Worm (Caenorhabditis elegans) whole organism, L1 larva: ENCODE results near the gene sru-6.
A peak's percentile ranks its signal among the peaks of the same experiment; 100 is the strongest.

Source experiments
- C04F5.9 ChIP-seq: sonication (generic microtip); optimal IDR thresholded peaks from 2 replicates; lab custom pipeline; 2016; ENCODE audit warnings: missing genetic modification characterization, missing compliant biosample characterization
- C16A3.4 ChIP-seq: fragments of 150-350 bp; optimal IDR thresholded peaks from 2 replicates; lab custom pipeline; 2014; ENCODE audit warnings: missing biosample characterization, missing genetic modification characterization
- F16B12.6 ChIP-seq: fragments of 150-350 bp; optimal IDR thresholded peaks from 2 replicates; lab custom pipeline; 2014; ENCODE audit warnings: missing biosample characterization, missing genetic modification characterization
- aha-1 ChIP-seq: fragments of 150-350 bp; optimal IDR thresholded peaks from 2 replicates; lab custom pipeline; 2014; ENCODE audit warnings: missing biosample characterization, missing genetic modification characterization
- ama-1 ChIP-seq: fragments of 150-350 bp; optimal IDR thresholded peaks from 2 replicates; lab custom pipeline; 2014
- ceh-63 ChIP-seq: fragments of 200-800 bp; sonication (Bioruptor generic); optimal IDR thresholded peaks from 2 replicates; lab custom pipeline; 2018; ENCODE audit warnings: mild to moderate bottlenecking, missing genetic modification characterization, missing compliant biosample characterization
- ceh-82 ChIP-seq, 3 experiments: fragments of 150-350 bp in 1 of 3; sonication (generic microtip) in 2 of 3; optimal IDR thresholded peaks; 2 replicates each; lab custom pipeline; 2014 to 2017; ENCODE audit warnings: missing biosample characterization in 3 of 3, missing genetic modification characterization in 3 of 3
- ceh-88 ChIP-seq: fragments of 200-800 bp; sonication (Bioruptor generic); IDR thresholded peaks from 2 replicates; pipeline ENCODE4 v1.3.6; 2022; ENCODE audit warnings: missing genetic modification characterization, missing compliant biosample characterization
- ces-1 ChIP-seq: fragments of 150-350 bp; optimal IDR thresholded peaks from 2 replicates; lab custom pipeline; 2014; ENCODE audit warnings: missing biosample characterization, missing genetic modification reagents, missing genetic modification characterization
- dpl-1 ChIP-seq, 3 experiments: fragments of 150-350 bp in 2 of 3; sonication (generic microtip) in 1 of 3; optimal IDR thresholded peaks; 2 replicates each; lab custom pipeline; 2014 to 2017; ENCODE audit warnings: missing biosample characterization in 3 of 3, missing genetic modification characterization in 3 of 3, missing genetic modification reagents in 3 of 3
- dsc-1 ChIP-seq: sonication (generic microtip); optimal IDR thresholded peaks from 2 replicates; lab custom pipeline; 2016; ENCODE audit warnings: mild to moderate bottlenecking, missing genetic modification characterization, missing compliant biosample characterization
- efl-3 ChIP-seq: fragments of 200-800 bp; sonication (Bioruptor generic); optimal IDR thresholded peaks from 2 replicates; lab custom pipeline; 2018; ENCODE audit warnings: mild to moderate bottlenecking, missing genetic modification characterization, missing compliant biosample characterization
- egl-13 ChIP-seq: sonication (generic microtip); optimal IDR thresholded peaks from 2 replicates; lab custom pipeline; 2016; ENCODE audit warnings: missing genotype, missing genetic modification reagents, missing genetic modification characterization, missing compliant biosample characterization
- fkh-10 ChIP-seq: sonication (generic microtip); optimal IDR thresholded peaks from 2 replicates; lab custom pipeline; 2017; ENCODE audit warnings: missing biosample characterization, missing genetic modification reagents, missing genetic modification characterization
- fkh-4 ChIP-seq: sonication (generic microtip); optimal IDR thresholded peaks from 2 replicates; lab custom pipeline; 2016; ENCODE audit warnings: missing compliant biosample characterization, missing genetic modification characterization, borderline replicate concordance
- fos-1 ChIP-seq: fragments of 150-350 bp; optimal IDR thresholded peaks from 2 replicates; lab custom pipeline; 2014; ENCODE audit warnings: missing biosample characterization, missing genetic modification characterization
- lin-13 ChIP-seq: fragments of 150-350 bp; optimal IDR thresholded peaks from 2 replicates; lab custom pipeline; 2014; ENCODE audit warnings: missing biosample characterization, missing genetic modification reagents, missing genetic modification characterization
- lin-14 ChIP-seq: fragments of 200-800 bp; sonication (Bioruptor generic); optimal IDR thresholded peaks from 2 replicates; lab custom pipeline; 2018; ENCODE audit warnings: mild to moderate bottlenecking, missing genetic modification characterization, moderate library complexity, missing compliant biosample characterization
- lin-15B ChIP-seq: fragments of 150-350 bp; sonication (generic microtip); optimal IDR thresholded peaks from 3 replicates; lab custom pipeline; 2014; ENCODE audit warnings: missing biosample characterization, missing genetic modification characterization
- lin-39 ChIP-seq: fragments of 150-350 bp; optimal IDR thresholded peaks from 2 replicates; lab custom pipeline; 2014; ENCODE audit warnings: missing biosample characterization, missing genetic modification reagents, missing genetic modification characterization
- lsy-2 ChIP-seq, 2 experiments: fragments of 150-350 bp; optimal IDR thresholded peaks; 2 replicates each; lab custom pipeline; 2014; ENCODE audit warnings: missing biosample characterization in 2 of 2, missing genetic modification characterization in 2 of 2
- mef-2 ChIP-seq: fragments of 150-350 bp; optimal IDR thresholded peaks from 2 replicates; lab custom pipeline; 2014; ENCODE audit warnings: missing biosample characterization, missing genetic modification characterization
- mep-1 ChIP-seq: fragments of 150-350 bp; optimal IDR thresholded peaks from 2 replicates; lab custom pipeline; 2014; ENCODE audit warnings: missing biosample characterization, missing genetic modification characterization
- nhr-11 ChIP-seq: fragments of 150-350 bp; optimal IDR thresholded peaks from 2 replicates; lab custom pipeline; 2014; ENCODE audit warnings: missing biosample characterization, missing genetic modification characterization
- nhr-12 ChIP-seq: sonication (generic microtip); optimal IDR thresholded peaks from 2 replicates; lab custom pipeline; 2017; ENCODE audit warnings: missing biosample characterization, missing genetic modification characterization
- nhr-19 ChIP-seq: fragments of 200-800 bp; sonication (Bioruptor generic); conservative IDR thresholded peaks from 2 replicates; pipeline ENCODE4 v1.3.6; 2022; ENCODE audit warnings: missing genetic modification characterization, missing compliant biosample characterization
- nhr-237 ChIP-seq: fragments of 150-350 bp; optimal IDR thresholded peaks from 2 replicates; lab custom pipeline; 2014; ENCODE audit warnings: missing biosample characterization, missing genetic modification characterization
- nhr-47 ChIP-seq: sonication (generic microtip); optimal IDR thresholded peaks from 2 replicates; lab custom pipeline; 2016; ENCODE audit warnings: mild to moderate bottlenecking, missing genetic modification characterization, moderate library complexity, missing compliant biosample characterization
- nhr-84 ChIP-seq: sonication (generic microtip); optimal IDR thresholded peaks from 2 replicates; lab custom pipeline; 2017; ENCODE audit warnings: missing biosample characterization, missing genetic modification characterization
- nhr-85 ChIP-seq: sonication (generic microtip); peaks from one replicate; lab custom pipeline; 2016; ENCODE audit warnings: missing genetic modification characterization, inconsistent platforms, missing compliant biosample characterization
- pag-3 ChIP-seq: sonication (generic microtip); optimal IDR thresholded peaks from 2 replicates; lab custom pipeline; 2017; ENCODE audit warnings: missing genetic modification characterization, mild to moderate bottlenecking, missing compliant biosample characterization, antibody characterized with exemption, borderline replicate concordance; ENCODE audit not compliant: insufficient read depth
- rnt-1 ChIP-seq: sonication (generic microtip); optimal IDR thresholded peaks from 2 replicates; lab custom pipeline; 2016; ENCODE audit warnings: mild to moderate bottlenecking, missing genetic modification characterization, moderate library complexity, missing compliant biosample characterization
- skn-1 ChIP-seq: fragments of 150-350 bp; optimal IDR thresholded peaks from 2 replicates; lab custom pipeline; 2014; ENCODE audit warnings: missing biosample characterization, missing genetic modification characterization
- snpc-4 ChIP-seq: fragments of 150-350 bp; optimal IDR thresholded peaks from 2 replicates; lab custom pipeline; 2014; ENCODE audit warnings: missing biosample characterization, missing genetic modification characterization
- sox-4 ChIP-seq: sonication (generic microtip); optimal IDR thresholded peaks from 2 replicates; lab custom pipeline; 2016; ENCODE audit warnings: missing genetic modification characterization, missing compliant biosample characterization
- swsn-7 ChIP-seq: sonication (generic microtip); optimal IDR thresholded peaks from 2 replicates; lab custom pipeline; 2016; ENCODE audit warnings: missing genetic modification characterization, missing compliant biosample characterization
- unc-130 ChIP-seq: fragments of 150-350 bp; optimal IDR thresholded peaks from 2 replicates; lab custom pipeline; 2017; ENCODE audit warnings: missing biosample characterization, missing genetic modification characterization, inconsistent platforms
- unc-98 ChIP-seq: fragments of 200-800 bp; sonication (Bioruptor generic); IDR thresholded peaks from 2 replicates; pipeline ENCODE4 v1.3.6; 2022; ENCODE audit warnings: missing genetic modification characterization, missing compliant biosample characterization
- xbp-1 ChIP-seq: sonication (generic microtip); optimal IDR thresholded peaks from 2 replicates; lab custom pipeline; 2016; ENCODE audit warnings: missing genetic modification characterization, missing compliant biosample characterization
- ztf-11 ChIP-seq, 2 experiments: sonication (generic microtip); optimal IDR thresholded peaks; 2 replicates each; lab custom pipeline; 2016 to 2017; ENCODE audit warnings: missing genetic modification characterization in 2 of 2, missing biosample characterization in 1 of 2, missing compliant biosample characterization in 1 of 2

Gene sru-6

DNA sequence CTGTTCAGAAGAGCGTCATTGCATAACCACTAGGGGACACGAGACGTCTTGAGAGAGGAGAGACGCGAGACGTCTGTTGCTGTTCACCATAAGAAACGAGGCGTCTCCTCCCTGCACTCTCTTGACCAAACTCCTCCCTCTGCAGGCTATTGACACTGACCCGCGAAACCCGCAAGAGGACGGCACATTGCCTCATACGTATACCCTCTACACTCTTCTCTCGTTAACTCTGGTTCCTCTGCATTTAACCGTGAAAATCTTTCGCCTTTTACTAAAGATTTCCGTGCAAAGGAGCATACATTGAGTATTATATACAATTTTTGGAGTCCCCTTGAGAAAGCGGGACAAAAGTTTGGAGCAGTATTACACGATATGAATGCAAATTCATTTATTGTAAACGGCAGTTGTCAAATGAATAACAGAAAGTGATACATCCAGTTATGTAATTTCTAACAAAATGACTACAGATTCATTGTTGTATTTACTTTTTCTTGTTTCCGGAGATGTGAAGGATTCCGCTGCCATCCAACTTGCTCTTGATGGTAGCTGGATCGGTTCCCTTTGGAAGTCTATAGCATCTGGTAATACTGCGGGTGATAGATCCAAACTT lies 45.9 kb upstream of the sru-6 start (continued):
- peak; percentile 99 for TF ChIP-seq lin-14
- peak; percentile 61 for TF ChIP-seq C04F5.9 (tag; lab: Kevin White, UChicago)
- 0 out of 2 replicates have a peak, but pooled peaks have one; percentile 19 for TF ChIP-seq unc-98
- TF ChIP-seq ceh-88 (GFP tag; lab: Robert Waterston, UW), result peak; percentile 72
- peak; percentile 74 to 87 (median 85) for TF ChIP-seq ceh-82 (tag; optimal IDR thresholded peaks at IDR 0.05; lab: Kevin White, UChicago)
- TF ChIP-seq mef-2 (tag; lab: Kevin White, UChicago), result peak; percentile 47
- peak; percentile 99 for TF ChIP-seq snpc-4 (tag; lab: Kevin White, UChicago)
- peak; percentile 98 for TF ChIP-seq ama-1 (lab: Kevin White, UChicago)
- peak; percentile 78 for TF ChIP-seq skn-1 (tag; lab: Kevin White, UChicago)
- peak; percentile 80 for TF ChIP-seq sox-4 (tag; lab: Kevin White, UChicago)
- TF ChIP-seq nhr-84, result no peak
- TF ChIP-seq rnt-1, result peak; percentile 94
- TF ChIP-seq swsn-7, result peak; percentile 96
- TF ChIP-seq nhr-85 (tag; lab: Kevin White, UChicago), result peak; percentile 97
- TF ChIP-seq ztf-11 (tag; optimal IDR thresholded peaks at IDR 0.05; lab: Kevin White, UChicago), result peak in 1 of 2 experiments; percentile 89
- peak; percentile 96 for TF ChIP-seq xbp-1 (tag; lab: Kevin White, UChicago)
- TF ChIP-seq lin-39 (tag; lab: Kevin White, UChicago), result peak; percentile 86
- no peak for TF ChIP-seq nhr-12 (tag; lab: Kevin White, UChicago)
- peak; percentile 89 for TF ChIP-seq fos-1 (tag; lab: Kevin White, UChicago)
- TF ChIP-seq lin-15B (tag; lab: Kevin White, UChicago), result peak; percentile 63
- peak; percentile 76 for TF ChIP-seq unc-130 (tag; lab: Kevin White, UChicago)
- TF ChIP-seq ceh-63 (GFP tag; lab: Kevin White, UChicago), result no peak
- peak; percentile 30 for TF ChIP-seq efl-3 (GFP tag; lab: Kevin White, UChicago)
- TF ChIP-seq nhr-237 (tag; lab: Kevin White, UChicago), result peak; percentile 87
- TF ChIP-seq dpl-1 (GFP tag; optimal IDR thresholded peaks at IDR 0.05; lab: Kevin White, UChicago), result peak; percentile 56 to 78 (median 70)
- peak; percentile 87 for TF ChIP-seq fkh-10 (GFP tag; lab: Kevin White, UChicago)
- TF ChIP-seq pag-3 (tag; lab: Kevin White, UChicago), result no peak
- no peak for TF ChIP-seq ces-1 (GFP tag; lab: Kevin White, UChicago)
- peak; percentile 52 for TF ChIP-seq fkh-4 (tag; lab: Kevin White, UChicago)
- TF ChIP-seq nhr-47 (tag; lab: Kevin White, UChicago), result peak; percentile 97
- peak; percentile 90 for TF ChIP-seq mep-1
- TF ChIP-seq egl-13 (tag; lab: Kevin White, UChicago), result peak; percentile 93
- TF ChIP-seq nhr-11 (tag; lab: Kevin White, UChicago), result peak; percentile 50

DNA sequence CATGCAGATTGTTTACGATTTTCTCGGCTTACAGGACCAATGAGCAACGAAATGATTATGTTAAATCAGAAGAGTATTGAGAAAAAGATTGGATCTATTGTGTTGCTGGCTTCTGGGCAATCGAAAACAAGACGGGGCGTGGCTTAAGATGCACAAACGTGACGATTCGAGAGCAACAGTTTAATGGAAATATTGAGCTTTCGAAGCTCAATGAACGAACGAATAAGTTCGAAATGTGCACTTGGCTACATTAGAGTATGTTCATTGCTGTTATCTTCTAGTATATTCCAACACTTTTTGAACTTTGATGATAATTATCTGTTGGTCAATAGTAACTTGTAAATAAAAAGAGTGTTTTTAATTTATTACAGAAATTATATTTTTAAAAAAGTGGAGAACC lies 45.0 kb upstream of the sru-6 start, which contains the start of gene hsp-12.3:
TSS of gene hsp-12.3 (minus strand) at position 101 of the 400 bp plus-strand sequence.
- TF ChIP-seq nhr-19 (GFP tag; lab: Robert Waterston, UW), result no peak
- no peak for TF ChIP-seq lin-13 (GFP tag; lab: Kevin White, UChicago)
- TF ChIP-seq skn-1 (tag; lab: Kevin White, UChicago), result no peak
- TF ChIP-seq C16A3.4 (tag; lab: Kevin White, UChicago), result no peak
- no peak for TF ChIP-seq aha-1 (tag; lab: Kevin White, UChicago)
- TF ChIP-seq nhr-47 (tag; lab: Kevin White, UChicago), result no peak
- no peak for TF ChIP-seq ceh-63 (GFP tag; lab: Kevin White, UChicago)
- TF ChIP-seq dpl-1 (GFP tag; optimal IDR thresholded peaks at IDR 0.05; lab: Kevin White, UChicago), result no peak
- no peak for TF ChIP-seq pag-3 (tag; lab: Kevin White, UChicago)
- TF ChIP-seq dsc-1, result no peak
- no peak for TF ChIP-seq nhr-12 (tag; lab: Kevin White, UChicago)
- no peak for TF ChIP-seq mep-1
- no peak for TF ChIP-seq lsy-2 (tag; optimal IDR thresholded peaks at IDR 0.05; lab: Kevin White, UChicago)
- no peak for TF ChIP-seq F16B12.6 (tag; lab: Kevin White, UChicago)
- TF ChIP-seq, all 84 proteins: peak for 0
